Worm (Caenorhabditis elegans) whole organism, late embryonic: Measurements from ENCODE around the gene F15E6.6.

Experiments
- C08G9.2 ChIP-seq: sonication (generic microtip); optimal IDR thresholded peaks from 2 replicates; lab custom pipeline; 2016; ENCODE audit warnings: mild to moderate bottlenecking, missing genetic modification characterization, moderate library complexity, missing compliant biosample characterization
- K09A11.1 ChIP-seq: sonication (generic microtip); optimal IDR thresholded peaks from 2 replicates; lab custom pipeline; 2017; ENCODE audit warnings: antibody characterized with exemption, mild to moderate bottlenecking, missing genetic modification characterization, missing compliant biosample characterization; ENCODE audit not compliant: insufficient read depth
- ama-1 ChIP-seq: fragments of 150-350 bp; optimal IDR thresholded peaks from 2 replicates; lab custom pipeline; 2014
- ceh-14 ChIP-seq: sonication (generic microtip); optimal IDR thresholded peaks from 2 replicates; lab custom pipeline; 2016; ENCODE audit warnings: missing genotype, missing genetic modification characterization, missing compliant biosample characterization
- ceh-2 ChIP-seq: sonication (generic microtip); optimal IDR thresholded peaks from 2 replicates; lab custom pipeline; 2016; ENCODE audit warnings: missing genotype, missing genetic modification characterization, missing compliant biosample characterization
- ceh-22 ChIP-seq: sonication (generic microtip); optimal IDR thresholded peaks from 2 replicates; lab custom pipeline; 2017; ENCODE audit warnings: missing biosample characterization, missing genetic modification characterization
- ceh-24 ChIP-seq: sonication (generic microtip); optimal IDR thresholded peaks from 2 replicates; lab custom pipeline; 2016; ENCODE audit warnings: mild to moderate bottlenecking, missing genetic modification characterization, missing compliant biosample characterization
- ceh-30 ChIP-seq: fragments of 150-350 bp; optimal IDR thresholded peaks from 2 replicates; lab custom pipeline; 2014; ENCODE audit warnings: missing biosample characterization, missing genetic modification characterization
- ceh-31 ChIP-seq: sonication (generic microtip); optimal IDR thresholded peaks from 2 replicates; lab custom pipeline; 2016; ENCODE audit warnings: missing genetic modification characterization, missing compliant biosample characterization
- ceh-45 ChIP-seq: fragments of 200-800 bp; sonication (Bioruptor generic); IDR thresholded peaks from 2 replicates; pipeline ENCODE4 v1.3.6; 2022; ENCODE audit warnings: missing genetic modification reagents, missing genetic modification characterization, missing compliant biosample characterization
- ceh-6 ChIP-seq: fragments of 200-800 bp; sonication (Bioruptor generic); optimal IDR thresholded peaks from 2 replicates; lab custom pipeline; 2018; ENCODE audit warnings: mild to moderate bottlenecking, missing genetic modification characterization, missing compliant biosample characterization
- dmd-4 ChIP-seq: sonication (generic microtip); optimal IDR thresholded peaks from 2 replicates; lab custom pipeline; 2016; ENCODE audit warnings: borderline replicate concordance, missing genetic modification characterization, missing compliant biosample characterization
- gmeb-2 ChIP-seq: sonication (generic microtip); optimal IDR thresholded peaks from 2 replicates; lab custom pipeline; 2016; ENCODE audit warnings: missing genetic modification characterization, inconsistent platforms, missing compliant biosample characterization
- hlh-13 ChIP-seq: fragments of 200-800 bp; sonication (Bioruptor generic); optimal IDR thresholded peaks from 2 replicates; lab custom pipeline; 2018; ENCODE audit warnings: mild to moderate bottlenecking, missing genetic modification characterization, missing compliant biosample characterization
- hlh-6 ChIP-seq: sonication (generic microtip); optimal IDR thresholded peaks from 2 replicates; lab custom pipeline; 2016; ENCODE audit warnings: missing genotype, missing genetic modification characterization, missing compliant biosample characterization
- hlh-8 ChIP-seq: sonication (generic microtip); optimal IDR thresholded peaks from 2 replicates; lab custom pipeline; 2016; ENCODE audit warnings: missing genotype, missing genetic modification characterization, missing compliant biosample characterization
- madf-2 ChIP-seq: sonication (generic microtip); optimal IDR thresholded peaks from 2 replicates; lab custom pipeline; 2017; ENCODE audit warnings: missing genetic modification characterization, missing compliant biosample characterization
- nfya-1 ChIP-seq: sonication (generic microtip); optimal IDR thresholded peaks from 2 replicates; lab custom pipeline; 2017; ENCODE audit warnings: missing genetic modification characterization, mild to moderate bottlenecking, missing compliant biosample characterization, antibody characterized with exemption, moderate library complexity
- nhr-232 ChIP-seq: sonication (generic microtip); optimal IDR thresholded peaks from 2 replicates; lab custom pipeline; 2016; ENCODE audit warnings: missing genetic modification characterization, missing compliant biosample characterization
- npax-4 ChIP-seq: sonication (generic microtip); optimal IDR thresholded peaks from 2 replicates; lab custom pipeline; 2016; ENCODE audit warnings: missing genetic modification characterization, missing compliant biosample characterization
- odd-2 ChIP-seq: sonication (generic microtip); optimal IDR thresholded peaks from 2 replicates; lab custom pipeline; 2017; ENCODE audit warnings: antibody characterized with exemption, mild to moderate bottlenecking, missing genetic modification characterization, missing compliant biosample characterization
- pat-9 ChIP-seq: fragments of 200-800 bp; sonication (Bioruptor generic); optimal IDR thresholded peaks from 2 replicates; lab custom pipeline; 2018; ENCODE audit warnings: mild to moderate bottlenecking, missing genetic modification characterization, moderate library complexity, missing compliant biosample characterization
- pha-2 ChIP-seq: sonication (generic microtip); optimal IDR thresholded peaks from 2 replicates; lab custom pipeline; 2017; ENCODE audit warnings: mild to moderate bottlenecking, missing genetic modification characterization, missing compliant biosample characterization
- pros-1 ChIP-seq: fragments of 150-350 bp; optimal IDR thresholded peaks from 2 replicates; lab custom pipeline; 2014; ENCODE audit warnings: missing biosample characterization, missing genetic modification reagents, missing genetic modification characterization
- ref-2 ChIP-seq: sonication (generic microtip); optimal IDR thresholded peaks from 2 replicates; lab custom pipeline; 2016; ENCODE audit warnings: missing genetic modification characterization, missing compliant biosample characterization
- rnt-1 ChIP-seq: sonication (generic microtip); optimal IDR thresholded peaks from 2 replicates; lab custom pipeline; 2016; ENCODE audit warnings: missing genetic modification characterization, missing compliant biosample characterization
- sox-2 ChIP-seq: fragments of 200-800 bp; sonication (Bioruptor generic); IDR thresholded peaks from 2 replicates; pipeline ENCODE4 v1.3.6; 2022; ENCODE audit warnings: missing genetic modification reagents, missing genetic modification characterization, missing compliant biosample characterization
- sox-4 ChIP-seq: sonication (generic microtip); optimal IDR thresholded peaks from 2 replicates; lab custom pipeline; 2017; ENCODE audit warnings: mild to moderate bottlenecking, missing genetic modification characterization, inconsistent platforms, missing compliant biosample characterization
- syd-9 ChIP-seq: sonication (generic microtip); optimal IDR thresholded peaks from 2 replicates; lab custom pipeline; 2016; ENCODE audit warnings: mild to moderate bottlenecking, missing genetic modification characterization, moderate library complexity, missing compliant biosample characterization
- tbx-2 ChIP-seq: sonication (generic microtip); optimal IDR thresholded peaks from 2 replicates; lab custom pipeline; 2016; ENCODE audit warnings: missing genetic modification characterization, missing compliant biosample characterization
- tbx-7 ChIP-seq: sonication (generic microtip); optimal IDR thresholded peaks from 2 replicates; lab custom pipeline; 2016; ENCODE audit warnings: missing genotype, missing genetic modification characterization, missing compliant biosample characterization
- ttx-3 ChIP-seq: sonication (generic microtip); optimal IDR thresholded peaks from 2 replicates; lab custom pipeline; 2016; ENCODE audit warnings: missing genetic modification reagents, missing genetic modification characterization, missing compliant biosample characterization
- unc-55 ChIP-seq: sonication (generic microtip); optimal IDR thresholded peaks from 2 replicates; lab custom pipeline; 2017; ENCODE audit warnings: missing biosample characterization, missing genetic modification reagents, missing genetic modification characterization
- unc-86 ChIP-seq: sonication (generic microtip); optimal IDR thresholded peaks from 2 replicates; lab custom pipeline; 2016; ENCODE audit warnings: missing genetic modification characterization, missing compliant biosample characterization
- zip-5 ChIP-seq: sonication (generic microtip); optimal IDR thresholded peaks from 2 replicates; lab custom pipeline; 2016; ENCODE audit warnings: missing genetic modification characterization, missing compliant biosample characterization

F15E6.6 gene

DNA sequence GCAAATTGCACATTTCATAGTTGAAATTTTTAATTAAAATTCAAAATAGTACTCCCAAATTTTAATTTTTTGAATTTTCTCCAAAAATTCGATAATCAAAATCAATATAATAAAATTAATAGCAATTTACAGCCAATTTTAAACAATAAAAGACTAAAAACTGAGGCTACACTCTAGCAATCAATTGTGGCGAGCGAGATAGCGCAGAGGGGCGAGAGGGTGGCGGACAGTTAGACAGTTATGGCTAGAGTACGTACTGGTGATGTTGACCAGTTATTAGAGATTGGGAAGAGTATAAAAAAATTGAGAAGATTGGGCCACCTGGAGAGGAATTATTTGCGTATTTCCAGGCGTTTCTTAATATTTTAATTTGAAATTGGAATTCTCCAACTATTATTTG is 6.2 kb downstream of the F15E6.6 start, which contains the start of gene nhr-78:
Gene nhr-78, minus strand, starts transcription at position 182 of the 400 bp plus-strand sequence.
- TF ChIP-seq ama-1 (lab: Kevin White, UChicago) = no peak
- TF ChIP-seq K09A11.1 (tag; lab: Kevin White, UChicago) = no peak
- no peak for TF ChIP-seq ceh-6 (GFP tag; lab: Kevin White, UChicago)
- TF ChIP-seq, all 69 proteins: peak for 0

DNA sequence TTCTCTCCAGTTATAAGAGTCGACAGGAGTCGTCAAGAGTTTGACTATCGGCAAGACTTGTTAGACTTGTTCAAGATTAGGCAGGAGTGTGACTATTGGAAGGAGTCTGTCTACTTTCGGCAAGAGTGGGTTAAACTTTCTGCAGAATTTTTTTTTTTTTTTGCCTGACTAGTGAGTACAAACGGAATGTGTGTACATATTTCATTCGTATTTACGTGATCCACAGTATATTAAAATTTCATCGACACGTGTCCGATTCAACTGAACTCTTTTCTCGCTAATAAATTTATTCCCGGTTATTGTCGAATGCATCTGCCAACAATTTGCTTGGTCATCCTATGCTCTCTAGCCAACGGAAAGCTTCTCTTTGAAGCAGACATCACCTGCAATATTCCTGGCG is 11.8 kb downstream of the F15E6.6 start, which contains the start of gene F36A4.1:
Gene F36A4.1, plus strand, starts transcription at position 301 of the 400 bp plus-strand sequence.
- TF ChIP-seq tbx-2 (no peak), ceh-45 (no peak), pat-9 (no peak), ceh-24 (tag; lab: Kevin White, UChicago) (no peak), ceh-31 (tag; lab: Kevin White, UChicago) (no peak), nfya-1 (tag; lab: Kevin White, UChicago) (no peak), C08G9.2 (tag; lab: Kevin White, UChicago) (no peak), ceh-2 (no peak), unc-55 (no peak), zip-5 (no peak), ttx-3 (tag; lab: Kevin White, UChicago) (no peak), unc-86 (no peak), ceh-30 (tag; lab: Kevin White, UChicago) (no peak), hlh-8 (tag; lab: Kevin White, UChicago) (no peak), sox-2 (GFP tag; lab: Robert Waterston, UW) (no peak)

DNA sequence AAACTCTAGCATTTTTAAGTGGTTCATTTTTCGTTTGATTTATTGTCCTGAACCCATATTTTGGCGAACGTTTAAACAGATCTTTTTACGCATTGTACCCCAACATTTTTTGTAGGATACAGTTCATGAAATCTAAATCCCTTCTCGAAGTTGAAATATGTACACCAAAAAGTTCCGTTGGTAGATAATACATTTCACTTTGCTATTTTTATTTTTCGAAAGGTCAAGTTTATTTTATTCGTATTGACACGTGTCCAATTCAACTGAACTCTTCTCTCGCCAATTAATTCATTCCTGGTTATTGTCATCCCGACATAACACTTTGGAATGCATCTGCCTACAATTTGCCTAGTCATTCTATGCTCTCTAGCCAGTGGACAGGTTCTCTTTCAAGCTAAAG is 13.0 kb downstream of the F15E6.6 start, which contains the start of gene F36A4.2:
Gene F36A4.2, plus strand, starts transcription at position 301 of the 400 bp plus-strand sequence.
- TF ChIP-seq hlh-6 (tag; lab: Kevin White, UChicago) (no peak), madf-2 (tag; lab: Kevin White, UChicago) (no peak), nfya-1 (tag; lab: Kevin White, UChicago) (no peak), pros-1 (tag; lab: Kevin White, UChicago) (no peak), odd-2 (tag; lab: Kevin White, UChicago) (no peak), npax-4 (tag; lab: Kevin White, UChicago) (no peak), ttx-3 (tag; lab: Kevin White, UChicago) (no peak), ceh-6 (GFP tag; lab: Kevin White, UChicago) (no peak), ceh-30 (tag; lab: Kevin White, UChicago) (no peak), ceh-2 (no peak), dmd-4 (no peak), gmeb-2 (tag; lab: Kevin White, UChicago) (no peak), pha-2 (tag; lab: Kevin White, UChicago) (no peak), tbx-7 (no peak), ceh-22 (tag; lab: Kevin White, UChicago) (no peak)

DNA sequence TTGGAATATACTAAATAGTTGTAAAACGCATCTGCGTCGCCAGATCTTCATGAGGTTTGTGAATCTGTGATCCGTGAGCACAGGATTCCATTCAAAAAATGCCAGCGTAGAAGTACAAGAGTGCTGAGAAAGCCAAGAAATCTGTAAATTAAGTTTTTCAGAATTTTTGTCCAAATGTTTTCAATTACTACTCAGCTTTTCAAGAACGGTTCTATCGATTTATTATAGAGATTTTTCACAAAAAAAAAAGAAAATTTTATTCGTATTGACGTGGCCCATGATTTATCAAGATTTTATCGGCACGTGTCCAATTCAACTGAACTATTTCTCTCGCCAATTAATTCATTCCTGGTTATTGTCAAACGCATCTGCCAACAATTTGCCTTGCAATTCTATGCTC is 14.6 kb downstream of the F15E6.6 start, which contains the start of gene F36A4.3:
Gene F36A4.3, plus strand, starts transcription at position 301 of the 400 bp plus-strand sequence.
- no peak for TF ChIP-seq ceh-14 (tag; lab: Kevin White, UChicago)
- no peak for TF ChIP-seq tbx-2
- TF ChIP-seq odd-2 (tag; lab: Kevin White, UChicago) = no peak
- no peak for TF ChIP-seq nfya-1 (tag; lab: Kevin White, UChicago)
- no peak for TF ChIP-seq sox-4 (tag; lab: Kevin White, UChicago)
- TF ChIP-seq ceh-45 = no peak
- TF ChIP-seq syd-9 (tag; lab: Kevin White, UChicago) = no peak
- no peak for TF ChIP-seq nhr-232 (tag; lab: Kevin White, UChicago)
- no peak for TF ChIP-seq hlh-13 (GFP tag; lab: Kevin White, UChicago)
- TF ChIP-seq rnt-1 (tag; lab: Kevin White, UChicago) = no peak
- no peak for TF ChIP-seq ref-2 (tag; lab: Kevin White, UChicago)
